Fruit fly (Drosophila melanogaster): ENCODE data around the gene CG15916.

- no peak for TF ChIP-seq CG5204 (GFP tag; optimal IDR thresholded peaks at IDR 0.05)
- TF ChIP-seq kay (GFP tag; ENCODE audit: borderline replicate concordance), result peak; percentile 65
- TF ChIP-seq Crg-1 (GFP tag; optimal IDR thresholded peaks at IDR 0.05), result peak; percentile 90
Measured at dm6 chrX:15870777-15871757, 19.3 kb upstream of the CG15916 start.

Measured in whole organism, adult.